Fruit fly (Drosophila melanogaster): ENCODE results near the gene CG45080.

The CG45080 gene

dm6 chr3R:13309133-13309711 lies 9.8 kb downstream of the CG45080 start (continued):
- TF ChIP-seq sim (GFP tag; IDR thresholded peaks at IDR 0.05) (no peak), ash1 (GFP tag; optimal IDR thresholded peaks at IDR 0.05) (no peak), Camta (GFP tag; optimal IDR thresholded peaks at IDR 0.05) (no peak), insv (GFP tag; optimal IDR thresholded peaks at IDR 0.05) (no peak), CG1024 (GFP tag; IDR thresholded peaks at IDR 0.05) (no peak), Fer2 (tag; optimal IDR thresholded peaks at IDR 0.05) (no peak), Dad (GFP tag; optimal IDR thresholded peaks at IDR 0.05) (no peak), sqz (GFP tag; optimal IDR thresholded peaks at IDR 0.05) (no peak), CG16815 (GFP tag; optimal IDR thresholded peaks at IDR 0.05) (no peak), CG10209 (GFP tag; optimal IDR thresholded peaks at IDR 0.05) (no peak), zf30C (GFP tag; optimal IDR thresholded peaks at IDR 0.05) (no peak), CG18764 (GFP tag; optimal IDR thresholded peaks at IDR 0.05) (no peak), CG6254 (GFP tag; optimal IDR thresholded peaks at IDR 0.05) (no peak), zen2 (GFP tag; IDR thresholded peaks at IDR 0.05; ENCODE audit: partially characterized antibody) (no peak), HHEX (GFP tag; optimal IDR thresholded peaks at IDR 0.05) (no peak), ap (GFP tag; IDR thresholded peaks at IDR 0.05) (no peak), ftz-f1 (GFP tag; optimal IDR thresholded peaks at IDR 0.05) (peak; percentile 8), zen (tag; optimal IDR thresholded peaks at IDR 0.05) (peak; percentile 23), ranshi (GFP tag; IDR thresholded peaks at IDR 0.05) (no peak), tgo (GFP tag; IDR thresholded peaks at IDR 0.05) (no peak), CG10321 (GFP tag; IDR thresholded peaks at IDR 0.05) (no peak), Optix (GFP tag; IDR thresholded peaks at IDR 0.05) (no peak), CHES-1-like (GFP tag; optimal IDR thresholded peaks at IDR 0.05) (no peak), Ravus (GFP tag; IDR thresholded peaks at IDR 0.05) (no peak), CG10979 (tag; optimal IDR thresholded peaks at IDR 0.05) (no peak), CG13424 (tag; optimal IDR thresholded peaks at IDR 0.05) (no peak), Scr (GFP tag; IDR thresholded peaks at IDR 0.05; ENCODE audit: partially characterized antibody) (no peak), NfI (GFP tag; optimal IDR thresholded peaks at IDR 0.05) (no peak), Doc3 (GFP tag; IDR thresholded peaks at IDR 0.05; ENCODE audit: partially characterized antibody) (no peak), CG4617 (GFP tag; optimal IDR thresholded peaks at IDR 0.05; ENCODE audit: borderline replicate concordance) (peak; percentile 82), vfl (GFP tag; optimal IDR thresholded peaks at IDR 0.05) (no peak), CG12299 (tag; optimal IDR thresholded peaks at IDR 0.05) (no peak), Kr (GFP tag; optimal IDR thresholded peaks at IDR 0.05) (no peak), CG17802 (tag; optimal IDR thresholded peaks at IDR 0.05) (no peak), tin (GFP tag; optimal IDR thresholded peaks at IDR 0.05) (no peak), sc (optimal IDR thresholded peaks at IDR 0.05) (no peak), sc (GFP tag; optimal IDR thresholded peaks at IDR 0.05) (no peak), CG7357 (GFP tag; IDR thresholded peaks at IDR 0.05) (no peak), CG42726 (GFP tag; IDR thresholded peaks at IDR 0.05; ENCODE audit: partially characterized antibody) (peak; percentile 13; the same call in 1 of the 2 replicates), TFAM (GFP tag; optimal IDR thresholded peaks at IDR 0.05) (no peak), fd64A (GFP tag; optimal IDR thresholded peaks at IDR 0.05) (no peak), NC2α (GFP tag; optimal IDR thresholded peaks at IDR 0.05) (no peak), HmgZ (tag; optimal IDR thresholded peaks at IDR 0.05) (peak; percentile 65), hb (GFP tag; IDR thresholded peaks at IDR 0.05; ENCODE audit: partially characterized antibody) (no peak), Gug (GFP tag; IDR thresholded peaks at IDR 0.05) (no peak), Mes4 (GFP tag; optimal IDR thresholded peaks at IDR 0.05) (no peak), Elba2 (GFP tag; optimal IDR thresholded peaks at IDR 0.05) (no peak), Mad (GFP tag; optimal IDR thresholded peaks at IDR 0.05) (no peak), peb (GFP tag; IDR thresholded peaks at IDR 0.05) (no peak), Bteb2 (GFP tag; optimal IDR thresholded peaks at IDR 0.05) (no peak), NK7.1 (GFP tag; optimal IDR thresholded peaks at IDR 0.05) (no peak)
